Worm (Caenorhabditis elegans) whole organism, L4 larva: ENCODE measurements around the gene F54C9.14.

Source experiments
- F44E2.7 ChIP-seq: fragments of 200-800 bp; sonication (Bioruptor generic); IDR thresholded peaks from 2 replicates; pipeline ENCODE4 v2.1.2; 2022; ENCODE audit warnings: missing genetic modification characterization, missing compliant biosample characterization
- aha-1 ChIP-seq: fragments of 150-350 bp; peaks from one replicate; lab custom pipeline; 2014; ENCODE audit warnings: missing biosample characterization, missing genetic modification characterization
- hlh-11 ChIP-seq: fragments of 200-800 bp; sonication (Bioruptor generic); optimal IDR thresholded peaks from 2 replicates; lab custom pipeline; 2018; ENCODE audit warnings: mild to moderate bottlenecking, missing genetic modification characterization, missing compliant biosample characterization
- mdl-1 ChIP-seq, 2 experiments: fragments of 150-350 bp in 1 of 2; sonication (generic microtip) in 1 of 2; optimal IDR thresholded peaks; 2 replicates each; lab custom pipeline; 2014 to 2017; ENCODE audit warnings: missing biosample characterization in 2 of 2, missing genetic modification characterization in 2 of 2
- nhr-237 ChIP-seq: sonication (generic microtip); optimal IDR thresholded peaks from 2 replicates; lab custom pipeline; 2017; ENCODE audit warnings: missing biosample characterization, missing genetic modification characterization
- pha-4 ChIP-seq, 2 experiments: fragments of 150-350 bp in 1 of 2; fragments of 200-800 bp in 1 of 2; sonication (Bioruptor generic) in 1 of 2; IDR thresholded peaks in 1 of 2; optimal IDR thresholded peaks in 1 of 2; 2 replicates each; pipeline versions ENCODE4 v1.3.6 to Lab custom; 2014 to 2022; ENCODE audit warnings: missing genetic modification characterization in 2 of 2, missing genetic modification reagents in 2 of 2, missing biosample characterization in 1 of 2, missing compliant biosample characterization in 1 of 2
- spr-1 ChIP-seq: sonication (generic microtip); optimal IDR thresholded peaks from 2 replicates; lab custom pipeline; 2016; ENCODE audit warnings: mild to moderate bottlenecking, missing genetic modification characterization, missing compliant biosample characterization
- unc-39 ChIP-seq: sonication (generic microtip); optimal IDR thresholded peaks from 2 replicates; lab custom pipeline; 2017; ENCODE audit warnings: missing biosample characterization, missing genetic modification characterization
- unc-62 ChIP-seq, 3 experiments: fragments of 150-350 bp in 1 of 3; sonication (generic microtip); optimal IDR thresholded peaks in 2 of 3; peaks in 1 of 3; 1 replicate in 1 of 3; 2 replicates in 2 of 3; lab custom pipeline; 2014 to 2017; ENCODE audit warnings: missing biosample characterization in 3 of 3, missing genetic modification characterization in 3 of 3, missing genetic modification reagents in 3 of 3, missing genotype in 1 of 3

DNA sequence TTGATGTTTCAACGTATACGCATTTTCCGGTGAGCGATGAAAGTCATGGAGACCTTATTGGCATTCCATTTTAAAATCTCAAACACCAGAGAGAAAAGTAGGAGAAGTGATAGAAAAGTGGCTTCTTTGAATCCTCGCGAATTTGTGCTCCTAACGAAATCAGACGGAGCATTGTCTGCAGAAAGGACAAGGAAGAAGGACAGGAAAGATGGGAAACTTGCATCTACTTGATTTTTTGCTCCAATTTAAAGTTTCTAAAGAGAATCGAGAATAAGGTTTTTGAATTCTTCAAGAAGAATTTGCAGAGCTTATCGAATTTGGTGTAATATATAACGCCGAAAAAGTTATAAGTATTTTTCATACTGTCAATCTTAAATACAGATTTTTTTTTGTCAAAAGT is 11.0 kb upstream of the F54C9.14 start:
- TF ChIP-seq F44E2.7 (GFP tag; lab: Robert Waterston, UW) (no peak), pha-4 (GFP tag; IDR thresholded peaks at IDR 0.05; lab: Robert Waterston, UW) (no peak), pha-4 (tag; optimal IDR thresholded peaks at IDR 0.05; lab: Kevin White, UChicago) (no peak), spr-1 (no peak), nhr-237 (tag; lab: Kevin White, UChicago) (no peak), aha-1 (no peak), unc-62 (GFP tag; optimal IDR thresholded peaks at IDR 0.05 in 1 of 2; lab: Kevin White, UChicago) (no peak), unc-62 (tag; optimal IDR thresholded peaks at IDR 0.05; lab: Kevin White, UChicago) (no peak), mdl-1 (tag; optimal IDR thresholded peaks at IDR 0.05; lab: Kevin White, UChicago) (no peak), unc-39 (no peak), hlh-11 (no peak)
